Fruit fly (Drosophila melanogaster) S2 (cell line): ENCODE results near the gene CG2186.

Experiments used
- CG8478 ChIP-seq: fragments of >200 bp; optimal IDR thresholded peaks from 2 replicates; lab custom pipeline; 2018
- CTCF ChIP-seq, 2 experiments: fragments of >200 bp; optimal IDR thresholded peaks; 2 replicates each; lab custom pipeline; 2018

DNA sequence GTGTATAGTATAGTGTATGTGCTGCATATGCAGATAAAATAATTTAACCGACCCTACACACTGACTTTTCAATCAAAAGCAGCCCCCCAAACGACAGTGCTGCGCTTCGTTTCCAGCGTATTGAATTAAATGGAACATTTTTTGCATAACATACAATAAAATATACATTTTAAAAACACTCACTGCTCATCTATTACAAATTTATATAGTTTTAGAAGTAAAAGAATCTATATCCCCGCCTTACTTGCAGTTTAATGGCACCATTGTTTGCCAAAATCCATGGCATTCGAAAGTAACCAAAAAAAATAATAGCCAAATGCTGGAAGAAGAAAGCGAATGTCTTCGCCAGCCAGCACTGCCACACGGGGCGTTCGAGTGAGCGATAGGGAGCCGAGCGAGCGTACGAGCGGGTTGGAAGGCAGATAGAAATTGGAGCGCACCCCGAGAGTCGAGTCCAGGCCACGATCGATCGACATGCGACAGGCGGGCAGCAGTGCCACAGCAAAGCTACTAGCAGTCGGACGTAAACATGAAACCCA lies 15.7 kb upstream of the CG2186 start, which contains the start of gene CG15209:
- TF ChIP-seq CG8478 = no peak
- no peak for TF ChIP-seq CTCF (optimal IDR thresholded peaks at IDR 0.05; lab: Kevin White, UChicago)
